3 fruit fly cellular contexts compared by ENCODE assay signal in genomic region chr3L:21508621-21509020, dm6.
A peak's percentile ranks its signal among the peaks of the same experiment; 100 is the strongest.
TF ChIP-seq lines count a peak whose summit lies in the region.

No protein-coding gene starts in this region.

- TF ChIP-seq CTCF in whole organism, embryonic (GFP tag; optimal IDR thresholded peaks at IDR 0.05; lab: Kevin White, UChicago) = no peak

TF ChIP-seq in whole organism, embryonic, 481 proteins besides CTCF, POLR2A, EP300 and RAD21:
- TF ChIP-seq Med (GFP tag; lab: Kevin White, UChicago) (peak; percentile 67), CG7963 (GFP tag; IDR thresholded peaks at IDR 0.05; lab: Robert Waterston, UW; ENCODE audit: partially characterized antibody) (no peak)
TF ChIP-seq in whole organism, embryonic: peak in this region for 1.

TF ChIP-seq in whole organism, prepupa, 60 proteins besides CTCF, POLR2A, EP300 and RAD21:
- peak; percentile 45 for TF ChIP-seq Eip78C (GFP tag; lab: Kevin White, UChicago)
- no peak for TF ChIP-seq vri (GFP tag; optimal IDR thresholded peaks at IDR 0.05; lab: Kevin White, UChicago)

TF ChIP-seq in whole organism, pupa, 21 proteins besides CTCF, POLR2A, EP300 and RAD21:
- no peak for TF ChIP-seq CG13204 (GFP tag; optimal IDR thresholded peaks at IDR 0.05; lab: Kevin White, UChicago)
- TF ChIP-seq EcR (GFP tag; optimal IDR thresholded peaks at IDR 0.05; lab: Kevin White, UChicago) = peak; percentile 73
